Fruit fly (Drosophila melanogaster): ENCODE measurements around the gene FBXO11.
A peak's percentile ranks its signal among the peaks of the same experiment; 100 is the strongest.

Gene FBXO11

dm6 chr3R:9793018-9793417 lies 16.1 kb downstream of the FBXO11 start, which contains the start of gene CG8516:
TSS of gene CG8516 (plus strand) at chr3R:9793295.
- peak; percentile 11 for TF ChIP-seq sv (GFP tag; optimal IDR thresholded peaks at IDR 0.05)
- peak; percentile 11 for TF ChIP-seq Sp1 (GFP tag; optimal IDR thresholded peaks at IDR 0.05)
- peak; percentile 29 for TF ChIP-seq h (GFP tag; optimal IDR thresholded peaks at IDR 0.05)
- TF ChIP-seq woc (GFP tag; optimal IDR thresholded peaks at IDR 0.05) = peak; percentile 24
- peak in 1 of 2 experiments; percentile 29 for TF ChIP-seq foxo (GFP tag; optimal IDR thresholded peaks at IDR 0.05)
- TF ChIP-seq HLH106 (tag; optimal IDR thresholded peaks at IDR 0.05) = peak; percentile 19
- no peak for TF ChIP-seq rgr (GFP tag; optimal IDR thresholded peaks at IDR 0.05)
- no peak for TF ChIP-seq Rel (GFP tag; optimal IDR thresholded peaks at IDR 0.05)
- TF ChIP-seq Rel (tag; optimal IDR thresholded peaks at IDR 0.05) = peak; percentile 41
- TF ChIP-seq Dif (GFP tag; optimal IDR thresholded peaks at IDR 0.05; ENCODE audit: partially characterized antibody) = no peak
- no peak for TF ChIP-seq Myc (optimal IDR thresholded peaks at IDR 0.05)

DNA sequence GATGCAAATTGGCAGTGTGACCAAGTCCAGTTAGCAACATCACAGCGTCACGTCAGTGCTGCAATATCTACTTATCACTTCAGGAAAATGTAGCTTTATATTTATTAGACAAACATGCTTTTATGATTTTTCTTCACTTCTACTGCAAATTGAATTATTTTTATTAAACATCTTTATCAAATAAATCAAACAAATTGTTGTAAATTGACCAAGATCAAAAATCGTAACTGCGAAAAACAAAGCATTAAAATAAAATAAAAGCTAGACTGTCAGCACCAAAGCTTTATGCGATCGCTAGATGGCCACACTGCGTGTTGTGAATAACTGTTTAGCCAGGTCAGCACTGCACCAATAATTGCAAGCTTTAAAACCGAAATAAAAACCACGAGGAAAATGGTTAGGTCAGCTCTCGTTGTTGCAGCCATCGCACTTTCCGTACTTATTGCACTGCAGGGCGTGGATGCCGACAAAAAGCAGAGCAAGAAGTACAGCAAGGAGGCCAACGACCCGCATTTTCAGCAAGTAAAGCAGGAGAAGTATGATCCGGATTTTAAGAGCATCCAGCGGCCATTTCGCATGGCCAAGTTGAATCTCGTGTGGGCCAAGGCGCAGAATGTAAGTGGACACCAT lies 17.9 kb downstream of the FBXO11 start, which contains the start of the genes CG12945 and CG8507:
Gene CG12945, minus strand, starts transcription at position 45 of the 630 bp plus-strand sequence.
Gene CG8507, plus strand, starts transcription at position 307 of the 630 bp plus-strand sequence.
- TF ChIP-seq Vsx2 (GFP tag; optimal IDR thresholded peaks at IDR 0.05; ENCODE audit: partially characterized antibody) (no peak), dsf (GFP tag; optimal IDR thresholded peaks at IDR 0.05; ENCODE audit: borderline replicate concordance) (no peak), psq (GFP tag; optimal IDR thresholded peaks at IDR 0.05) (peak; percentile 48), Hr78 (GFP tag; optimal IDR thresholded peaks at IDR 0.05) (no peak), Hr83 (GFP tag; optimal IDR thresholded peaks at IDR 0.05; ENCODE audit: poor library complexity, severe bottlenecking) (no peak), br (GFP tag; optimal IDR thresholded peaks at IDR 0.05) (peak; percentile 32), foxo (GFP tag; optimal IDR thresholded peaks at IDR 0.05) (peak in 1 of 2 experiments; percentile 68), h (GFP tag; optimal IDR thresholded peaks at IDR 0.05) (peak; percentile 65), sage (GFP tag; optimal IDR thresholded peaks at IDR 0.05) (no peak), HLH106 (tag; optimal IDR thresholded peaks at IDR 0.05) (peak; percentile 76), Dfd (GFP tag; optimal IDR thresholded peaks at IDR 0.05) (no peak), CG9705 (GFP tag; optimal IDR thresholded peaks at IDR 0.05) (peak; percentile 52), Jra (GFP tag; optimal IDR thresholded peaks at IDR 0.05) (peak; percentile 37), brk (GFP tag; optimal IDR thresholded peaks at IDR 0.05) (no peak), usp (GFP tag; optimal IDR thresholded peaks at IDR 0.05) (no peak), woc (GFP tag; optimal IDR thresholded peaks at IDR 0.05) (peak; percentile 91), N (GFP tag; optimal IDR thresholded peaks at IDR 0.05) (no peak), Rel (GFP tag; optimal IDR thresholded peaks at IDR 0.05) (no peak), Rel (tag; optimal IDR thresholded peaks at IDR 0.05) (peak; percentile 94), dmrt93B (GFP tag; optimal IDR thresholded peaks at IDR 0.05) (no peak), Sp1 (GFP tag; optimal IDR thresholded peaks at IDR 0.05) (peak; percentile 68), CG32264 (GFP tag; optimal IDR thresholded peaks at IDR 0.05) (no peak), sv (GFP tag; optimal IDR thresholded peaks at IDR 0.05) (peak; percentile 43), dl (GFP tag; optimal IDR thresholded peaks at IDR 0.05; ENCODE audit: insufficient read depth in 1 of 2, partially characterized antibody in 2 of 2) (no peak), OdsH (GFP tag; optimal IDR thresholded peaks at IDR 0.05) (peak; percentile 23), Myc (optimal IDR thresholded peaks at IDR 0.05) (peak; percentile 92), CrebA (GFP tag; optimal IDR thresholded peaks at IDR 0.05; ENCODE audit: borderline replicate concordance) (no peak), tai (GFP tag; optimal IDR thresholded peaks at IDR 0.05) (no peak), Mio (GFP tag; optimal IDR thresholded peaks at IDR 0.05) (no peak), ey (GFP tag; optimal IDR thresholded peaks at IDR 0.05) (peak; percentile 46), GATAd (GFP tag; optimal IDR thresholded peaks at IDR 0.05) (no peak), pan (optimal IDR thresholded peaks at IDR 0.05) (no peak)

DNA sequence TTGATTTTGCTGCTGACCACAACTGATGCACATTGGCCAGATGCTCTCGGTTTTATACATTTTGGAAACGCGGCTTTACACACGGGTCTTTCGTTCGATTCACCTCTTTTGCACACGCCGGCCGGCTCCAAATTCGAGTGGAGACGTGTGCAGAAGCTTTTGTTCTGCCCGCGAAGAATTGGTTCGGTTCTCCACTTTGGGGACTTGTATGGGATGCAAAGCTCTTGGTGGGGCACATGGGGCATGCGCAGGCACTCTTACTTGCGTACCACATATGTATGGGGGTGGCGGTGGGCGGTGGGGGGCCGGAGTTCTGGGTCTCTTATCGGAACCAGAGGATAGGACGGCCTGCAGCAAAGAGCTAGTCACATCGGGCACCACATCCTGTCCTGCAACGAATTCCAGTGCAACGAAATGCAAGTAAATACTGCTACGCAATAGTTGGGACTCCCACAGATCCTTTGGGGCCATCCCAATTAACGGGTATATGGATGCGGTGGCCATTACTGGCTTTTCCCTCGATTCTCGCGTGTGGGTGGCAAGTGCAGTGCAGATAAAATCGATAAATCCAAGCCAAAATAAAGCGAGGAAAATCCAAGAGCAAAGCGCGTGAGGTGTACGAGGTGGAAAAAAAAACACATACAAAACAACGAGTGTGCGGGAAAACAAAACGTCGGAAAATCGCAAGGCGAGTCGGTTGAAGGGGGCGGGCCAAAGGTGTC lies 24.7 kb downstream of the FBXO11 start, which contains the start of the genes MtnA and CG8500:
Gene MtnA, minus strand, starts transcription at position 30 of the 722 bp plus-strand sequence.
Gene CG8500, plus strand, starts transcription at position 313 of the 722 bp plus-strand sequence.
- TF ChIP-seq woc (GFP tag; optimal IDR thresholded peaks at IDR 0.05) (no peak), OdsH (GFP tag; optimal IDR thresholded peaks at IDR 0.05) (no peak), Vsx2 (GFP tag; optimal IDR thresholded peaks at IDR 0.05; ENCODE audit: partially characterized antibody) (peak; percentile 100), Mio (GFP tag; optimal IDR thresholded peaks at IDR 0.05) (no peak), sage (GFP tag; optimal IDR thresholded peaks at IDR 0.05) (no peak), Myc (optimal IDR thresholded peaks at IDR 0.05) (peak; percentile 8), N (GFP tag; optimal IDR thresholded peaks at IDR 0.05) (no peak), Dif (GFP tag; optimal IDR thresholded peaks at IDR 0.05; ENCODE audit: partially characterized antibody) (peak; percentile 100), sv (GFP tag; optimal IDR thresholded peaks at IDR 0.05) (no peak), HLH106 (tag; optimal IDR thresholded peaks at IDR 0.05) (no peak), tai (GFP tag; optimal IDR thresholded peaks at IDR 0.05) (no peak), pan (optimal IDR thresholded peaks at IDR 0.05) (no peak), jim (GFP tag; optimal IDR thresholded peaks at IDR 0.05) (no peak), CG32264 (GFP tag; optimal IDR thresholded peaks at IDR 0.05) (no peak), Hnf4 (GFP tag; optimal IDR thresholded peaks at IDR 0.05) (no peak), dmrt93B (GFP tag; optimal IDR thresholded peaks at IDR 0.05) (no peak), CG9705 (GFP tag; optimal IDR thresholded peaks at IDR 0.05) (no peak), CrebA (GFP tag; optimal IDR thresholded peaks at IDR 0.05; ENCODE audit: borderline replicate concordance) (no peak), Jra (GFP tag; optimal IDR thresholded peaks at IDR 0.05) (no peak), Abd-B (GFP tag; optimal IDR thresholded peaks at IDR 0.05) (no peak), lola (GFP tag; optimal IDR thresholded peaks at IDR 0.05) (no peak), Hr83 (GFP tag; optimal IDR thresholded peaks at IDR 0.05; ENCODE audit: poor library complexity, severe bottlenecking) (no peak), Hr78 (GFP tag; optimal IDR thresholded peaks at IDR 0.05) (no peak), rgr (GFP tag; optimal IDR thresholded peaks at IDR 0.05) (peak; percentile 48), psq (GFP tag; optimal IDR thresholded peaks at IDR 0.05) (no peak), usp (GFP tag; optimal IDR thresholded peaks at IDR 0.05) (no peak), h (GFP tag; optimal IDR thresholded peaks at IDR 0.05) (peak; percentile 17), ey (GFP tag; optimal IDR thresholded peaks at IDR 0.05) (no peak), dl (GFP tag; optimal IDR thresholded peaks at IDR 0.05; ENCODE audit: insufficient read depth in 1 of 2, partially characterized antibody in 2 of 2) (peak; percentile 97 to 99), foxo (GFP tag; optimal IDR thresholded peaks at IDR 0.05) (peak in 1 of 2 experiments; percentile 8), br (GFP tag; optimal IDR thresholded peaks at IDR 0.05) (no peak), Rel (GFP tag; optimal IDR thresholded peaks at IDR 0.05) (no peak), Rel (tag; optimal IDR thresholded peaks at IDR 0.05) (peak; percentile 54)

Data from whole organism, wandering third instar larva.